Worm (Caenorhabditis elegans) whole organism, mixed stage, embryonic: ENCODE measurements around the gene ilys-4.

ENCODE experiments used
- M03D4.4 ChIP-seq: sonication (generic microtip); optimal IDR thresholded peaks from 2 replicates; lab custom pipeline; 2017; ENCODE audit warnings: mild to moderate bottlenecking, missing genetic modification characterization, missing compliant biosample characterization
- bed-3 ChIP-seq: fragments of 200-800 bp; sonication (Bioruptor generic); optimal IDR thresholded peaks from 3 replicates; lab custom pipeline; 2018; ENCODE audit warnings: mild to moderate bottlenecking, missing genetic modification characterization, moderate library complexity, missing compliant biosample characterization
- ceh-39 ChIP-seq: fragments of 150-350 bp; optimal IDR thresholded peaks from 2 replicates; lab custom pipeline; 2014; ENCODE audit warnings: missing biosample characterization, missing genetic modification characterization
- ceh-43 ChIP-seq: fragments of 200-800 bp; sonication (Bioruptor generic); optimal IDR thresholded peaks from 2 replicates; lab custom pipeline; 2018; ENCODE audit warnings: mild to moderate bottlenecking, missing genetic modification characterization, moderate library complexity, missing compliant biosample characterization
- ces-1 ChIP-seq: fragments of 150-350 bp; optimal IDR thresholded peaks from 2 replicates; lab custom pipeline; 2014; ENCODE audit warnings: missing biosample characterization, missing genetic modification reagents, missing genetic modification characterization
- drap-1 ChIP-seq: fragments of 200-800 bp; sonication (Bioruptor generic); optimal IDR thresholded peaks from 3 replicates; lab custom pipeline; 2018; ENCODE audit warnings: mild to moderate bottlenecking, missing genetic modification characterization, missing compliant biosample characterization
- elt-1 ChIP-seq: sonication (generic microtip); optimal IDR thresholded peaks from 2 replicates; lab custom pipeline; 2017; ENCODE audit warnings: missing genetic modification characterization, mild to moderate bottlenecking, missing compliant biosample characterization, antibody characterized with exemption, moderate library complexity, borderline replicate concordance; ENCODE audit not compliant: insufficient read depth
- elt-3 ChIP-seq: fragments of 150-350 bp; optimal IDR thresholded peaks from 2 replicates; lab custom pipeline; 2014; ENCODE audit warnings: missing biosample characterization, missing genetic modification characterization
- flh-1 ChIP-seq: fragments of 200-800 bp; sonication (Bioruptor generic); optimal IDR thresholded peaks from 2 replicates; lab custom pipeline; 2018; ENCODE audit warnings: mild to moderate bottlenecking, missing genetic modification characterization, moderate library complexity, missing compliant biosample characterization
- hlh-1 ChIP-seq: fragments of 150-350 bp; optimal IDR thresholded peaks from 2 replicates; lab custom pipeline; 2014; ENCODE audit warnings: missing biosample characterization, missing genetic modification reagents, missing genetic modification characterization
- lin-13 ChIP-seq: fragments of 150-350 bp; optimal IDR thresholded peaks from 2 replicates; lab custom pipeline; 2014; ENCODE audit warnings: missing biosample characterization, missing genetic modification characterization
- lsy-2 ChIP-seq: fragments of 150-350 bp; optimal IDR thresholded peaks from 2 replicates; lab custom pipeline; 2014; ENCODE audit warnings: missing biosample characterization, missing genetic modification characterization
- mab-5 ChIP-seq: fragments of 150-350 bp; optimal IDR thresholded peaks from 2 replicates; lab custom pipeline; 2014; ENCODE audit warnings: missing biosample characterization, missing genetic modification characterization
- mep-1 ChIP-seq: fragments of 150-350 bp; optimal IDR thresholded peaks from 2 replicates; lab custom pipeline; 2017; ENCODE audit warnings: missing biosample characterization, missing genetic modification reagents, missing genetic modification characterization, inconsistent platforms
- mls-2 ChIP-seq: sonication (generic microtip); optimal IDR thresholded peaks from 2 replicates; lab custom pipeline; 2016; ENCODE audit warnings: mild to moderate bottlenecking, missing genetic modification characterization, moderate library complexity, missing compliant biosample characterization
- nhr-12 ChIP-seq: fragments of 150-350 bp; optimal IDR thresholded peaks from 2 replicates; lab custom pipeline; 2014; ENCODE audit warnings: missing biosample characterization, missing genetic modification characterization
- nhr-2 ChIP-seq: fragments of 150-350 bp; optimal IDR thresholded peaks from 2 replicates; lab custom pipeline; 2014; ENCODE audit warnings: missing biosample characterization, missing genetic modification characterization
- nhr-237 ChIP-seq: fragments of 150-350 bp; optimal IDR thresholded peaks from 2 replicates; lab custom pipeline; 2014; ENCODE audit warnings: missing biosample characterization, missing genetic modification characterization
- nhr-28 ChIP-seq: fragments of 150-350 bp; optimal IDR thresholded peaks from 2 replicates; lab custom pipeline; 2014; ENCODE audit warnings: missing biosample characterization, missing genetic modification characterization
- nhr-76 ChIP-seq: sonication (generic microtip); optimal IDR thresholded peaks from 2 replicates; lab custom pipeline; 2017; ENCODE audit warnings: missing biosample characterization, missing genetic modification characterization
- pha-4 ChIP-seq: fragments of 150-350 bp; optimal IDR thresholded peaks from 2 replicates; lab custom pipeline; 2018; ENCODE audit warnings: missing biosample characterization, missing genetic modification reagents, missing genetic modification characterization
- sem-2 ChIP-seq: fragments of 200-800 bp; sonication (Bioruptor generic); optimal IDR thresholded peaks from 2 replicates; lab custom pipeline; 2018; ENCODE audit warnings: mild to moderate bottlenecking, missing genetic modification characterization, missing compliant biosample characterization
- snpc-4 ChIP-seq: fragments of 150-350 bp; optimal IDR thresholded peaks from 2 replicates; lab custom pipeline; 2014; ENCODE audit warnings: missing biosample characterization, missing genetic modification characterization
- tbx-8 ChIP-seq: fragments of 200-800 bp; sonication (Bioruptor generic); optimal IDR thresholded peaks from 2 replicates; lab custom pipeline; 2018; ENCODE audit warnings: mild to moderate bottlenecking, missing genetic modification characterization, moderate library complexity, missing compliant biosample characterization
- unc-120 ChIP-seq: sonication (generic microtip); optimal IDR thresholded peaks from 2 replicates; lab custom pipeline; 2017; ENCODE audit warnings: missing genetic modification characterization, missing compliant biosample characterization; ENCODE audit not compliant: poor library complexity, severe bottlenecking
- zip-8 ChIP-seq: fragments of 150-350 bp; optimal IDR thresholded peaks from 2 replicates; lab custom pipeline; 2014; ENCODE audit warnings: missing biosample characterization, missing genetic modification characterization
- ztf-11 ChIP-seq: fragments of 150-350 bp; optimal IDR thresholded peaks from 2 replicates; lab custom pipeline; 2014; ENCODE audit warnings: missing biosample characterization, missing genetic modification characterization

The ilys-4 gene

DNA sequence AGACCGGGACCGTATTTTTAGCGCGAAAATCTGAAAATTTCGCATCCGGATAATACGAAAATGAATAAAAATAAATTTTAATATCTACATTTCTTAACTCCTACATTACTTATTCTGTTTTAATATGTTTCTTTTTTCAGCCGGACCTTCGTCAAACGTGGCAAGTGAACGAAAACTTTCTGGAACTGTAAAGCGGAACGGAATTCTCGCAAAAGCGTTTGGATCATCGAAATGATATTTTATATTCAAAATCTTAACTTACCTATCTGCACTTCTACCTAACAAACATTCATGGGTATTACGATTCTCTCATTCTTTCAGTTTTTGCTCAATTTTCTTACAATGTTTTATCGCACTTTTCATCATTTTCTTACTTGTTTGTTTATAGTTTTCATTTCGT lies 9.3 kb upstream of the ilys-4 start:
- TF ChIP-seq mep-1 (no peak), ceh-39 (tag; lab: Kevin White, UChicago) (no peak), mab-5 (tag; lab: Kevin White, UChicago) (no peak), elt-3 (tag; lab: Kevin White, UChicago) (no peak), ceh-43 (no peak), M03D4.4 (tag; lab: Kevin White, UChicago) (no peak)

DNA sequence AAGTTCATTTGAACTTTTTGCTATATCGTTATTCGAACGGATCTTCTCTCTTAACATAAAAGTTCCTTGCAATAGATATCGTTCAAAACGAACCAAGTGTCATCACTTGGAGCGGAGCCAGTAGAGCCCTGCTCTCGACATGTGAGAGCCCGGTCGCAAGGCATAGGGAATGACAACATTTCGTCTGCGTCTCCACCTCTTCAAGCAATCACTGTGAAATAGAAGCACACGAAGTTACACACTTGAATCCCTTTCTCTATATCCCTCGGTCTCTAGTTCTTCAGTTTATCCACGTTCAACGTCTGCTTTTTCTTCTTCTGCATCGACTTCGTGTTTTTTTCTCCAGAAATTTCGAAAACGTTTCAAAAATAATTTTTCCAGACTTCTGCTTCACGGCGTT lies 6.0 kb upstream of the ilys-4 start, which contains the start of gene C49H3.6:
Gene C49H3.6, plus strand, starts transcription at position 380 of the 400 bp plus-strand sequence.
- peak; percentile 52 for TF ChIP-seq ces-1 (GFP tag; lab: Kevin White, UChicago)
- TF ChIP-seq hlh-1 (tag; lab: Kevin White, UChicago) = peak; percentile 30
- TF ChIP-seq nhr-237 (tag; lab: Kevin White, UChicago) = no peak
- no peak for TF ChIP-seq nhr-76 (tag; lab: Kevin White, UChicago)
- TF ChIP-seq lin-13 (tag; lab: Kevin White, UChicago) = no peak
- TF ChIP-seq ztf-11 (tag; lab: Kevin White, UChicago) = no peak
- TF ChIP-seq drap-1 (GFP tag; lab: Kevin White, UChicago) = no peak

DNA sequence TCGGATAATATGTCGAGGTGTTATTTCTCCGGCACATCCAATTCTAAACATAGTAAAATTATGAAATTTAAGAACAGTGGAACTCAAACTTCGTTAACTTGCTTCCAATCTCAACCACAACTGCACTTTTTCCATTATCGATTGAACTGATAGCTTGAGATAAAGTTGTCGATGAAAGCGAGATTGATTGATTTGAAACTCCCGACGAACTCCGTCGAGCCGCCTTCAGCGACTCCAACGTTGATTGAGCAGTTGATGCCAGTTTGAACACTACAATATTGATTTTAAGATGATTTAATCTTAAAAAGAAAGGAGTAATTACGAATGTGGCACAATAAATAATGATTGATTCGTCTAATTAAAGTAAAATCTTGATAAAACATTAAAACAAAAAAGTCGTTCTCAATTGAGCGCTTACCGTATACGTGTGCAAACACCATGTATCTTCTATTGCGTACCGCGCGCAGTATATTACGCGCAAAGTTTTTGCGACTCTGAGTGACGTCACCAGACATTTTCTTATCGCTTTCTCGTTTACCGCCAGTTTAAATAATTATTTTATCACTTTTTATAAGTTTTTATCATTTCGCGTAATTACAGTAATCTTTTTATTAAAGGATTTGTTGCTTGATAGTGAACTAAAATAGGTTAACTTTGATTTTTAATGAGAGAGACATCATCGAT lies 5.0 kb upstream of the ilys-4 start, which contains the start of gene arp-11:
Gene arp-11, minus strand, starts transcription at position 51 of the 684 bp plus-strand sequence.
- TF ChIP-seq unc-120 (tag; lab: Kevin White, UChicago) = peak; percentile 25
- peak; percentile 37 for TF ChIP-seq pha-4 (tag; lab: Kevin White, UChicago)
- TF ChIP-seq mab-5 (tag; lab: Kevin White, UChicago) = no peak
- TF ChIP-seq lsy-2 (tag; lab: Kevin White, UChicago) = peak; percentile 96
- TF ChIP-seq ces-1 (GFP tag; lab: Kevin White, UChicago) = peak; percentile 49
- TF ChIP-seq mep-1 = peak; percentile 71
- no peak for TF ChIP-seq snpc-4 (tag; lab: Kevin White, UChicago)
- peak; percentile 55 for TF ChIP-seq nhr-237 (tag; lab: Kevin White, UChicago)

DNA sequence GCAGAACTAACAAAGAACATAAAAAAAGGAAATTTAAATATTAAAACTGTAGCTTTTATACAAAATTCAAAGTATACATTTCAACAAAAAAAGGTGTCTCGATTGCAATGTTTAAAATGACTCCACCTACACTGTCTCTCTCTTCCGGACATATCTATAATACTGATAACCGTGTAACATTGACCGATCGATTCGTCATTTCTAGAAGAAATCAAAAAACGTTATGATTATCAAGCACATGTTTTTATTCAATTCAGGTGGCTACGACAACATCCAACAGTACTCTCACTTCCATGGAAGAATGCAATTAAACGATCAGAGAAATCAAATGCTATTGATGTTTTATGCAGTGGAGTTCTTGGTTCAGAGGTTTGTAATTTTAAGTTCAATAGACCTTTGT lies 1.1 kb upstream of the ilys-4 start:
- TF ChIP-seq mep-1 (no peak), bed-3 (no peak)

DNA sequence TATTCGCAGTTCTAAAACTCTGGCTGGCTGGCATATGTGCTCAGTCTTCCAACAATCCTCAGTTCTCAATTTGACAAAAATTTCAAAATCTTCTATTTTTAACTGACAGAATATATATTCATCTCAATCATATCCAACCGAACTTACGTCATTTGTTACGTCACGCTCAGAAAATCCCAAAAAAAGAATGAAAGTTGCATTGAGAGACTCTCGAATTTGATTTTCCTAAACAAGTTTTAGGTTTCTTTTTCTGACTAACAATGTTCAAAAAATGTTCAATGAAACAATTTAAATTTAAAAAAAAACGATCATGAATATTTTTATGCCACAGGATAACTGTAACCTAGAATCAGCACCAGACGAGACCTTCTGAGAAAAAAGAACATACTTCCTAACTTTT lies 610 bp upstream of the ilys-4 start:
- TF ChIP-seq zip-8 (tag; lab: Kevin White, UChicago) (peak; percentile 96), tbx-8 (GFP tag; lab: Kevin White, UChicago) (no peak)

DNA sequence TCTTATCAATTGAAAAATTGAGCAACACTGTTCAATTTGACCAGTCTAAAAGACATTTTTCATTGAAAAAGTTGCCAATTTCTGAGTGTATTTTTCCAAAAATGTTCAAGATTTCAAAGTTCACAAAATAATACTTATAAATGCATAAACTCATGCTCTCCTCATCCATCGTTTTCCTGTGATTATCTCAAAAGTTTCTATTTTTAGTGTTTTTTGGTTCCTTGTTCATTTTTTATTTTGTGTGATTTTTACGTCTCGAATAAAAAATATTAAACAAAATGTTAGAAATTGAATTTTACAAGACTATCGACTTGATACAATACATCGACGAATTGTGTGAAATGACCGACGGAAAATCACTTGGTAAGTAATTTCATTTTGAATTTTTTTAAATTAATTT lies 15.6 kb downstream of the ilys-4 start, which contains the start of gene atic-1:
Gene atic-1, plus strand, starts transcription at position 301 of the 400 bp plus-strand sequence.
- TF ChIP-seq nhr-28 (tag; lab: Kevin White, UChicago) (no peak), elt-1 (tag; lab: Kevin White, UChicago) (no peak), ceh-43 (no peak), drap-1 (GFP tag; lab: Kevin White, UChicago) (no peak), ztf-11 (tag; lab: Kevin White, UChicago) (no peak), flh-1 (GFP tag; lab: Kevin White, UChicago) (no peak), mls-2 (tag; lab: Kevin White, UChicago) (no peak), ces-1 (GFP tag; lab: Kevin White, UChicago) (no peak), lin-13 (tag; lab: Kevin White, UChicago) (no peak), zip-8 (tag; lab: Kevin White, UChicago) (no peak), M03D4.4 (tag; lab: Kevin White, UChicago) (no peak), nhr-12 (tag; lab: Kevin White, UChicago) (no peak), sem-2 (no peak), nhr-2 (tag; lab: Kevin White, UChicago) (no peak), unc-120 (tag; lab: Kevin White, UChicago) (no peak), elt-3 (tag; lab: Kevin White, UChicago) (no peak), mep-1 (no peak)
